Worm (Caenorhabditis elegans) whole organism, L1 larva: ENCODE data around the gene F13H10.5.

Source experiments
- ces-1 ChIP-seq: fragments of 150-350 bp; optimal IDR thresholded peaks from 2 replicates; lab custom pipeline; 2014; ENCODE audit warnings: missing biosample characterization, missing genetic modification reagents, missing genetic modification characterization
- fos-1 ChIP-seq: fragments of 150-350 bp; optimal IDR thresholded peaks from 2 replicates; lab custom pipeline; 2014; ENCODE audit warnings: missing biosample characterization, missing genetic modification characterization
- snpc-4 ChIP-seq: fragments of 150-350 bp; optimal IDR thresholded peaks from 2 replicates; lab custom pipeline; 2014; ENCODE audit warnings: missing biosample characterization, missing genetic modification characterization
- unc-62 ChIP-seq: fragments of 150-350 bp; optimal IDR thresholded peaks from 2 replicates; lab custom pipeline; 2014; ENCODE audit warnings: missing biosample characterization, missing genetic modification reagents, missing genetic modification characterization
- unc-86 ChIP-seq: sonication (generic microtip); optimal IDR thresholded peaks from 2 replicates; lab custom pipeline; 2016; ENCODE audit warnings: missing genetic modification characterization, missing compliant biosample characterization

DNA sequence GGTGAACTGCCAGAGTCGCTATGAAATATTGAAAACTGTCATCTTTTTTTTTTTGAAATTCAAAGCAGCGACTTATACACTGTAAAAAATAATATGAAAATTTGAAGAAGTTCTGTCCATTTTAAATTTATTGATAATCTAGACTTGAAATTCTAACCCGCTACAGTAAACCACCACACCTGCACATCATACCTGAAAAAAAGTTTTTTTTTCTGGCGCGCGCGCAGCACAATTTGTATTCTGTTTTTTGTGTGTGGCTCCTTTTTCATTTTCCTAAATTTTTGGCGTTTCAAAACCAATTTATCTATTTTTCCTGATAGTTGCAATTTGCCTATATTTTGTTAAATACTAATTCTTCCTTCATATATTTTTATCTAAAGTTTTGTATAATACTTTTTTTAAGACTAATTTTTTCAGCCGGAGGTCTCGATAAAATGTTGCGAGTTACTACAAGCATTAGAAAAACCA is 5.2 kb upstream of the F13H10.5 start, which contains the start of gene cyb-2.1:
- TF ChIP-seq ces-1 (GFP tag; lab: Kevin White, UChicago) (no peak), unc-86 (no peak), unc-62 (GFP tag; lab: Kevin White, UChicago) (no peak), fos-1 (no peak), snpc-4 (tag; lab: Kevin White, UChicago) (no peak)
